Worm (Caenorhabditis elegans): ENCODE measurements around the gene F46G10.1.

F46G10.1 gene

DNA sequence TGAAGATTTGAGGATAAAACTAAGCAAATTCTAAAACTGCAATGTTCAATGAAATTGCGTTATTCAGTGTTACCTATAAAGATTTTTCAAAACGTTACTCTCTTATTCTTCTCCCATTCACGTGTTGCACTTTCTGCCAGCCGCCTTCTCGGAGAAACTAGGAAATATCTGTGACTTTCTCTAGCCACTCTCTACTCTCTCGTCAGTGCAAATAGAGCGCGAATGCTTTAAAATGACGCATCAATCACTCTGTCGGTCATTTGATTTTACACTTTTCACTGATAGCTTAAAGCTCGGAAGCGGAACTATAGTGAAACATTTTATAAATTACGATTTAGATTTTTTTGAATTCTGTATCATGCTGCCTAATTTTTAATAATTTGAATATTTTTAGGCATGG, 17.3 kb upstream of the F46G10.1 start:
- TF ChIP-seq zip-4 (GFP tag; optimal IDR thresholded peaks at IDR 0.05) (no peak), C16A3.4 (tag; optimal IDR thresholded peaks at IDR 0.05) (peak; percentile 88), pqm-1 (tag; optimal IDR thresholded peaks at IDR 0.05) (no peak), hpl-2 (GFP tag; optimal IDR thresholded peaks at IDR 0.05) (no peak), isw-1 (GFP tag; IDR thresholded peaks at IDR 0.05) (peak; percentile 14; the same call in 1 of the 2 replicates), lin-15B (tag; optimal IDR thresholded peaks at IDR 0.05) (peak; percentile 57), mab-9 (GFP tag; IDR thresholded peaks at IDR 0.05) (no peak), nhr-12 (tag; optimal IDR thresholded peaks at IDR 0.05) (no peak), pag-3 (tag; optimal IDR thresholded peaks at IDR 0.05; ENCODE audit: borderline replicate concordance, insufficient read depth) (peak; percentile 93), elt-2 (tag; optimal IDR thresholded peaks at IDR 0.05) (peak; percentile 61), lin-39 (tag; optimal IDR thresholded peaks at IDR 0.05) (peak; percentile 96), grh-1 (GFP tag; IDR thresholded peaks at IDR 0.05) (no peak), pax-3 (tag; optimal IDR thresholded peaks at IDR 0.05) (no peak), lir-3 (tag; optimal IDR thresholded peaks at IDR 0.05; ENCODE audit: poor library complexity) (peak; percentile 42), egl-27 (tag; optimal IDR thresholded peaks at IDR 0.05) (peak; percentile 52 to 60), F16B12.6 (tag; optimal IDR thresholded peaks at IDR 0.05) (no peak), ces-1 (GFP tag; optimal IDR thresholded peaks at IDR 0.05) (no peak), swsn-7 (tag; optimal IDR thresholded peaks at IDR 0.05) (peak; percentile 74), aly-2 (tag; optimal IDR thresholded peaks at IDR 0.05) (no peak), unc-62 (GFP tag; optimal IDR thresholded peaks at IDR 0.05) (peak; percentile 64), alr-1 (tag; optimal IDR thresholded peaks at IDR 0.05; ENCODE audit: borderline replicate concordance) (no peak), tbx-2 (tag; optimal IDR thresholded peaks at IDR 0.05) (peak; percentile 83), mdl-1 (tag; optimal IDR thresholded peaks at IDR 0.05) (peak in 1 of 2 experiments; percentile 94), nhr-90 (tag; optimal IDR thresholded peaks at IDR 0.05; ENCODE audit: poor library complexity) (peak; percentile 51), jun-1 (tag; optimal IDR thresholded peaks at IDR 0.05) (peak; percentile 74), mep-1 (tag; optimal IDR thresholded peaks at IDR 0.05) (peak; percentile 92), blmp-1 (tag; optimal IDR thresholded peaks at IDR 0.05) (peak; percentile 90), nhr-19 (GFP tag; conservative IDR thresholded peaks at IDR 0.05) (peak; percentile 89), nhr-237 (tag; optimal IDR thresholded peaks at IDR 0.05) (peak; percentile 19), C34B4.2 (tag; optimal IDR thresholded peaks at IDR 0.05) (no peak), lsy-2 (tag; optimal IDR thresholded peaks at IDR 0.05) (peak; percentile 73 to 89), sup-37 (GFP tag; optimal IDR thresholded peaks at IDR 0.05) (no peak), hlh-17 (GFP tag; optimal IDR thresholded peaks at IDR 0.05; ENCODE audit: borderline replicate concordance) (no peak), efl-3 (GFP tag; optimal IDR thresholded peaks at IDR 0.05) (no peak), dsc-1 (tag; optimal IDR thresholded peaks at IDR 0.05) (peak; percentile 36), unc-98 (GFP tag; IDR thresholded peaks at IDR 0.05) (0 out of 2 replicates have a peak, but pooled peaks have one; percentile 4), nhr-77 (tag; optimal IDR thresholded peaks at IDR 0.05) (peak; percentile 65), ztf-4 (tag; optimal IDR thresholded peaks at IDR 0.05) (peak; percentile 79), nhr-11 (tag; optimal IDR thresholded peaks at IDR 0.05) (no peak), ceh-8 (GFP tag; optimal IDR thresholded peaks at IDR 0.05) (no peak), nhr-71 (tag; optimal IDR thresholded peaks at IDR 0.05) (peak; percentile 96), ceh-90 (tag; optimal IDR thresholded peaks at IDR 0.05) (no peak), unc-86 (tag; optimal IDR thresholded peaks at IDR 0.05) (no peak), tlp-1 (tag; optimal IDR thresholded peaks at IDR 0.05) (no peak), C04F5.9 (tag; optimal IDR thresholded peaks at IDR 0.05) (no peak), irx-1 (tag; optimal IDR thresholded peaks at IDR 0.05) (peak; percentile 56), egl-13 (tag; optimal IDR thresholded peaks at IDR 0.05) (no peak), zag-1 (tag; optimal IDR thresholded peaks at IDR 0.05) (no peak), hlh-4 (tag; optimal IDR thresholded peaks at IDR 0.05) (no peak), lin-35 (GFP tag; optimal IDR thresholded peaks at IDR 0.05) (peak; percentile 65 to 83), nhr-85 (tag) (peak; percentile 88), sox-4 (tag; optimal IDR thresholded peaks at IDR 0.05) (no peak), fos-1 (tag; optimal IDR thresholded peaks at IDR 0.05) (peak; percentile 94)
